Worm (Caenorhabditis elegans) whole organism, late embryonic: ENCODE measurements around the gene C24H10.3.

ENCODE experiments used
- C38D4.7 ChIP-seq: fragments of 200-800 bp; sonication (Bioruptor generic); optimal IDR thresholded peaks from 2 replicates; lab custom pipeline; 2018; ENCODE audit warnings: mild to moderate bottlenecking, missing genetic modification characterization, moderate library complexity, missing compliant biosample characterization
- K02D7.2 ChIP-seq: sonication (generic microtip); optimal IDR thresholded peaks from 2 replicates; lab custom pipeline; 2017; ENCODE audit warnings: mild to moderate bottlenecking, missing genetic modification characterization, missing compliant biosample characterization
- ama-1 ChIP-seq: fragments of 150-350 bp; optimal IDR thresholded peaks from 2 replicates; lab custom pipeline; 2014
- ceh-24 ChIP-seq: sonication (generic microtip); optimal IDR thresholded peaks from 2 replicates; lab custom pipeline; 2016; ENCODE audit warnings: mild to moderate bottlenecking, missing genetic modification characterization, missing compliant biosample characterization
- ceh-34 ChIP-seq: sonication (generic microtip); optimal IDR thresholded peaks from 2 replicates; lab custom pipeline; 2016; ENCODE audit warnings: mild to moderate bottlenecking, missing genetic modification characterization, missing compliant biosample characterization
- ceh-9 ChIP-seq: sonication (generic microtip); optimal IDR thresholded peaks from 2 replicates; lab custom pipeline; 2016; ENCODE audit warnings: mild to moderate bottlenecking, missing genetic modification characterization, inconsistent platforms, missing compliant biosample characterization
- dve-1 ChIP-seq: sonication (generic microtip); optimal IDR thresholded peaks from 2 replicates; lab custom pipeline; 2017; ENCODE audit warnings: antibody characterized with exemption, mild to moderate bottlenecking, missing genetic modification characterization, missing compliant biosample characterization
- fax-1 ChIP-seq: sonication (generic microtip); optimal IDR thresholded peaks from 2 replicates; lab custom pipeline; 2016; ENCODE audit warnings: missing genotype, missing genetic modification characterization, missing compliant biosample characterization
- fkh-6 ChIP-seq: sonication (generic microtip); optimal IDR thresholded peaks from 2 replicates; lab custom pipeline; 2016; ENCODE audit warnings: missing genetic modification characterization, missing compliant biosample characterization
- nfya-1 ChIP-seq: sonication (generic microtip); optimal IDR thresholded peaks from 2 replicates; lab custom pipeline; 2017; ENCODE audit warnings: missing genetic modification characterization, mild to moderate bottlenecking, missing compliant biosample characterization, antibody characterized with exemption, moderate library complexity
- nhr-232 ChIP-seq: sonication (generic microtip); optimal IDR thresholded peaks from 2 replicates; lab custom pipeline; 2016; ENCODE audit warnings: missing genetic modification characterization, missing compliant biosample characterization
- pqm-1 ChIP-seq: sonication (generic microtip); optimal IDR thresholded peaks from 2 replicates; lab custom pipeline; 2016; ENCODE audit warnings: missing genetic modification characterization, missing compliant biosample characterization
- zip-5 ChIP-seq: sonication (generic microtip); optimal IDR thresholded peaks from 2 replicates; lab custom pipeline; 2016; ENCODE audit warnings: missing genetic modification characterization, missing compliant biosample characterization

DNA sequence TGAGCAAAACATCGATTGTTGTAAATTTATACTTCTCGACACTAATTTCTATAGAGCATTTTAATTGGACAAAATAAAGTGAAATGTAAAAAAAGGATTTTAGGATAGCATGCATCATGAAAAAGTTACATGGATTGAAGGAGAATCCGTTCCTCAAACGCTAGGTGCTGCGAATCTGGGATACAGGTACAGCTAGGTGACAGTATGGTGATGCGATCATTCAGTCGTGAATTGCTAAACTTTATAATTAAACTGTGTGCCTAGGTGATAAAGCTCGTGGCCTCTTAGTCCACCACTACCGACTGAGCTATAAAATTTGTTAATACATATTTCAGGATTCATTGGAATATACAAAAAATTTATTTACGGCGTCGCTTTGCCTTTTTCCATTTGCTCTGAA, 5.7 kb downstream of the C24H10.3 start:
- TF ChIP-seq ceh-24 (tag; lab: Kevin White, UChicago) (no peak), nhr-232 (tag; lab: Kevin White, UChicago) (no peak), fkh-6 (tag; lab: Kevin White, UChicago) (no peak), pqm-1 (tag; lab: Kevin White, UChicago) (no peak), zip-5 (tag; lab: Kevin White, UChicago) (no peak), nfya-1 (tag; lab: Kevin White, UChicago) (no peak), C38D4.7 (no peak), fax-1 (no peak), ceh-9 (tag; lab: Kevin White, UChicago) (no peak), ceh-34 (tag; lab: Kevin White, UChicago) (no peak), K02D7.2 (tag; lab: Kevin White, UChicago) (no peak), dve-1 (tag; lab: Kevin White, UChicago) (no peak), ama-1 (lab: Kevin White, UChicago) (no peak)
